Fruit fly (Drosophila melanogaster): ENCODE data around the gene CG31360.

Gene CG31360

DNA sequence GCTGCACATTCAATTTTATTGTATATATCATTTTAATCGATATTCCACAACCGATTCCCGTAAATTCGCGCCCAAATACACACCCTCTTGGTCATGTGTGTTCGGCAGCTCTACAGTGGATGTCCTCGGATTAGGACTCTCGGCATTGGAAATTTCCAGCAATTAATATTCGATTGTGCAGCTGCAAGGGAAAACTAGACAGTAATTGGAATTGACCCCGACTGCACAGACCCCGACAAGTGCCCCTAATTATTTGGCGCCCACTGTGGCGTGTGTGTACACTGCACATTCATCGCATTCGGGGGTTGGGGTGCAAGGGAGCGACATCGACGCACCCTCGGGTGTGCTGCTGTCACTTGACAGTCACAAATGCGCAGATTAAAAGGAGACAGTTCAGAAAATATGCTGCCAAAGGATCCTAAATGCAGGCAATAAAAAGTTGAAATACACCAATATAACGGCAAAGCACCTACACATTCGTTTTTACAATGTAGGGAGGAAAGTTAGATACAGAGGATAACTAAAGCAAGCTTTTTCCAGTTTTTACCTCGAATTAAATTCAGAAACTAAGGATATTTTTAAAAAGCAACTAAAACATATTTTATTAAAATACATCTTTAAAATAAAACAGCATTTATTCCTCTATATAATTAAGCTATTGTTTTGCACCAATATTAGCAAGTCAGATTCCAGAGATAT lies 24.0 kb downstream of the CG31360 start:
- TF ChIP-seq psq (optimal IDR thresholded peaks at IDR 0.05) (no peak), pan (optimal IDR thresholded peaks at IDR 0.05) (no peak)

- TF ChIP-seq EcR (GFP tag; optimal IDR thresholded peaks at IDR 0.05), result no peak
- no peak for TF ChIP-seq psq (optimal IDR thresholded peaks at IDR 0.05)
- no peak for TF ChIP-seq CG8478 (optimal IDR thresholded peaks at IDR 0.05)
- no peak for TF ChIP-seq usp (GFP tag; optimal IDR thresholded peaks at IDR 0.05)
- no peak for TF ChIP-seq pan (optimal IDR thresholded peaks at IDR 0.05)
- TF ChIP-seq Dll (optimal IDR thresholded peaks at IDR 0.05), result no peak
Observed at dm6 chr3R:17709623-17710145, 24.8 kb downstream of the CG31360 start.

- TF ChIP-seq pan (optimal IDR thresholded peaks at IDR 0.05) (no peak), usp (GFP tag; optimal IDR thresholded peaks at IDR 0.05) (no peak), Dll (optimal IDR thresholded peaks at IDR 0.05) (no peak), CG8478 (optimal IDR thresholded peaks at IDR 0.05) (no peak), EcR (GFP tag; optimal IDR thresholded peaks at IDR 0.05) (no peak), psq (optimal IDR thresholded peaks at IDR 0.05) (no peak)
Observed at dm6 chr3R:17710418-17710817, 25.5 kb downstream of the CG31360 start.

DNA sequence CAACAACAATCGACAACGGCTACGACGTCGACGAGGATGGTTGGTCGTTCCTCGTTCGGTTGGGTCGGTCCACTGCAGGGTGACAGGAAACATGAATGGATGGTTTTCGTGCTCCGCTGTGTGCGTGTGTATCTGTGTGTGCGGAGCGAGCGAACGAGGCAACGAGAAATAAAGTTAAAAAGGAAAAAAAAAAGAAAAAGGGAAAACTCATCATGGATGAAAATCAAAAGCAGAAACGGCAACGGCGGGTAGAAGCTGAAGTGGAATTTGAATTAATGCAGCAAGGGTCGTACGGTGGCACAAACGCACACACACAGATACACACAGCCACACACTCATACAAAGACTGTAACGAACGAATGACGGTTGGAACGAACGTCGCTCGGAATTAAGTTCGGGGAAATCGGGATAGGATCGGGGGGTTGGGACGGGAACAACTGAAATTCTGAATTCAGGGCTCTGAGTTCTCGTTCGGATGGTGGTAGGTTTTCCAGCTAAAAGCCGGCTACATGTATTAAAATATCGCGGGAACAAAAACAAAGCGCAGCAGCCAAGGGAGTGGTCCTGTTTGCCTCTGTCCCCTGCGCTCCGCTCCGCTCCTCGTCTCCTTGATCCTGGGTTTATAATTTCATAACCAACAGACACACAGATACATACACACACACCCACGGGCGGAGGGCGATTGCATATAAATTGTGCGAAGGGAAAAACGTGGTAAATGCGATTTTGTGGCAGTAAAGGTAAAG lies 26.2 kb downstream of the CG31360 start:
- peak; percentile 48 for TF ChIP-seq Dll (optimal IDR thresholded peaks at IDR 0.05)
- TF ChIP-seq psq (optimal IDR thresholded peaks at IDR 0.05), result no peak
- TF ChIP-seq EcR (GFP tag; optimal IDR thresholded peaks at IDR 0.05), result no peak

- no peak for TF ChIP-seq pan (optimal IDR thresholded peaks at IDR 0.05)
- TF ChIP-seq EcR (GFP tag; optimal IDR thresholded peaks at IDR 0.05), result no peak
- TF ChIP-seq usp (GFP tag; optimal IDR thresholded peaks at IDR 0.05), result no peak
- no peak for TF ChIP-seq psq (optimal IDR thresholded peaks at IDR 0.05)
- TF ChIP-seq Dll (optimal IDR thresholded peaks at IDR 0.05), result no peak
- TF ChIP-seq CG8478 (optimal IDR thresholded peaks at IDR 0.05), result no peak
Observed at dm6 chr3R:17711646-17711975, 26.7 kb downstream of the CG31360 start.

- TF ChIP-seq pan (optimal IDR thresholded peaks at IDR 0.05) (no peak), Dll (optimal IDR thresholded peaks at IDR 0.05) (no peak), EcR (GFP tag; optimal IDR thresholded peaks at IDR 0.05) (no peak), usp (GFP tag; optimal IDR thresholded peaks at IDR 0.05) (no peak), CG8478 (optimal IDR thresholded peaks at IDR 0.05) (no peak), psq (optimal IDR thresholded peaks at IDR 0.05) (no peak)
Observed at dm6 chr3R:17712623-17713521, 28.0 kb downstream of the CG31360 start.

dm6 chr3R:17714370-17714769 lies 29.5 kb downstream of the CG31360 start:
- TF ChIP-seq Dll (optimal IDR thresholded peaks at IDR 0.05), result no peak
- peak; percentile 7 for TF ChIP-seq pan (optimal IDR thresholded peaks at IDR 0.05)
- TF ChIP-seq psq (optimal IDR thresholded peaks at IDR 0.05), result no peak

DNA sequence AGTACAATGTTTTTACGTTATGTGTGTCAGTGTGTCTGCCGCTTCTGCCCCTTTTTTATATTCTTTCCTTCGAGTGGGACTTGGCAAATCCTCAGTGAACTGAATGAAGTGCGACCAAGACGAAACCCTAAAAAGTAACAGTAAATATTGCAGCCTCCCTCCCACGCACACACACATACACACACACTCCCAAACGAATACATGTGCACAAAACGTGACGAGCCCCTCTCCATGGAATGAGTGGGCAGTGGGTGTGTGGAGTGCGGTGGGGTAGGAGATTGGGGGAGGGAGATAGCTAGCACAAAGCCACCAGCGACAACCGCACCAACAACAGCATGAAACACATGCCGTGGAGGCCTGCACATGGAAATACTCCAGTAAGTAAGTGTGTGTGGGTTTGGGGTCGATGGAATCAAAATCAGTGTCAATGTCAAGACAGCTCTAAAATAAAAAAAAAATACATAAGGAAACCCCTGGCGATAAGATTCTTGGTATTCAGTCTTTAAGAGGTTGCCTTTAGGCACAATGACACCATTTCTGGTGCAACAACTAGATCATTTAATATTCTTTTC lies 30.0 kb downstream of the CG31360 start:
- no peak for TF ChIP-seq pan (optimal IDR thresholded peaks at IDR 0.05)
- TF ChIP-seq EcR (GFP tag; optimal IDR thresholded peaks at IDR 0.05), result peak in 1 of 2 experiments; percentile 34

dm6 chr3R:17716858-17717596 lies 32.1 kb downstream of the CG31360 start:
- TF ChIP-seq EcR (GFP tag; optimal IDR thresholded peaks at IDR 0.05), result no peak
- peak; percentile 96 for TF ChIP-seq CG8478 (optimal IDR thresholded peaks at IDR 0.05)
- TF ChIP-seq Dll (optimal IDR thresholded peaks at IDR 0.05), result peak; percentile 98

dm6 chr3R:17718051-17718693 lies 33.3 kb downstream of the CG31360 start, which contains the start of gene osa:
Gene osa (minus strand): TSS chr3R:17718350.
- no peak for TF ChIP-seq EcR (GFP tag; optimal IDR thresholded peaks at IDR 0.05)
- TF ChIP-seq pan (optimal IDR thresholded peaks at IDR 0.05), result no peak
- TF ChIP-seq CG8478 (optimal IDR thresholded peaks at IDR 0.05), result no peak
- no peak for TF ChIP-seq usp (GFP tag; optimal IDR thresholded peaks at IDR 0.05)
- TF ChIP-seq psq (optimal IDR thresholded peaks at IDR 0.05), result no peak
- no peak for TF ChIP-seq Dll (optimal IDR thresholded peaks at IDR 0.05)

Data from whole organism.